Worm (Caenorhabditis elegans) whole organism, young adult: ENCODE results near the gene fbxa-222.

Source experiments
- Y53F4B.3 ChIP-seq: fragments of 200-800 bp; sonication (Bioruptor generic); IDR thresholded peaks from 2 replicates; pipeline ENCODE4 v1.3.6; 2022; ENCODE audit warnings: missing genetic modification reagents, missing genetic modification characterization, missing compliant biosample characterization
- akir-1 ChIP-seq: fragments of 200-800 bp; sonication (Bioruptor generic); optimal IDR thresholded peaks from 2 replicates; lab custom pipeline; 2018; ENCODE audit warnings: mild to moderate bottlenecking, missing genetic modification characterization, moderate library complexity, missing compliant biosample characterization
- ceh-27 ChIP-seq: fragments of 200-800 bp; sonication (Bioruptor generic); optimal IDR thresholded peaks from 2 replicates; lab custom pipeline; 2018; ENCODE audit warnings: mild to moderate bottlenecking, missing genetic modification characterization, moderate library complexity, missing compliant biosample characterization
- egrh-3 ChIP-seq: fragments of 200-800 bp; sonication (Bioruptor generic); IDR thresholded peaks from 2 replicates; pipeline ENCODE4 v1.3.6; 2022; ENCODE audit warnings: missing genetic modification reagents, missing genetic modification characterization, missing compliant biosample characterization
- hsf-1 ChIP-seq: fragments of 200-800 bp; sonication (Bioruptor generic); IDR thresholded peaks from 2 replicates; pipeline ENCODE4 v1.3.6; 2022; ENCODE audit warnings: missing genetic modification reagents, missing genetic modification characterization, missing compliant biosample characterization
- madf-3 ChIP-seq: fragments of 200-800 bp; sonication (Bioruptor generic); IDR thresholded peaks from 2 replicates; pipeline ENCODE4 v1.3.6; 2022; ENCODE audit warnings: missing genetic modification reagents, missing genetic modification characterization, missing compliant biosample characterization
- mcd-1 ChIP-seq: fragments of 200-800 bp; sonication (Bioruptor generic); IDR thresholded peaks from 2 replicates; pipeline ENCODE4 v1.3.6; 2022; ENCODE audit warnings: missing genetic modification reagents, missing genetic modification characterization, missing compliant biosample characterization
- nhr-27 ChIP-seq: fragments of 200-800 bp; sonication (Bioruptor generic); optimal IDR thresholded peaks from 2 replicates; lab custom pipeline; 2018; ENCODE audit warnings: mild to moderate bottlenecking, missing genetic modification characterization, moderate library complexity, missing compliant biosample characterization
- nhr-90 ChIP-seq: sonication (generic microtip); optimal IDR thresholded peaks from 2 replicates; lab custom pipeline; 2016; ENCODE audit warnings: missing genotype, mild to moderate bottlenecking, missing genetic modification characterization, missing compliant biosample characterization
- unc-130 ChIP-seq: sonication (generic microtip); optimal IDR thresholded peaks from 2 replicates; lab custom pipeline; 2016; ENCODE audit warnings: missing genetic modification reagents, missing genetic modification characterization, missing compliant biosample characterization
- ztf-18 ChIP-seq: sonication (generic microtip); optimal IDR thresholded peaks from 2 replicates; lab custom pipeline; 2016; ENCODE audit warnings: missing genotype, mild to moderate bottlenecking, missing genetic modification characterization, missing compliant biosample characterization
- ztf-28 ChIP-seq: fragments of 200-800 bp; sonication (Bioruptor generic); IDR thresholded peaks from 2 replicates; pipeline ENCODE4 v1.3.6; 2022; ENCODE audit warnings: missing genetic modification reagents, missing genetic modification characterization, missing compliant biosample characterization

DNA sequence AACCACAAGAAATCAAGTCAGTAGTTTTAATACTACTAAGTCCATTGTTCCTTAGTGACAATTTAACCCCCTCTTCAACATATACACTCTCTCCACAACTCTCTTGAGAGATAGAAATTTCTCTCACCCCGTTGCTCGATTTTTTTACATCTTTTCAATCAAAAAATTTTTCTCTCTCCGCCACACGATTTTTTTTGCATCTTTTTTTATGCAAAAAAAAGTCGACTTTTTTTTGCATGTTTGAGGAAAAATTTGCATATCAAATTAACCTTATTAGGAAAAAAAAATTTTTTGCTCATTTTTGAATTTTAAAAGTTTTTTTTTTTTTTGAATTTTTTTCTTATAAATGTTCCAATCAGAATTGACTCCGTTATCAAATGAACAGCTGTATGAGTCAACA lies 29.7 kb downstream of the fbxa-222 start:
- TF ChIP-seq ztf-18 (tag; lab: Kevin White, UChicago) (no peak), unc-130 (no peak), hsf-1 (GFP tag; lab: Robert Waterston, UW) (no peak), mcd-1 (no peak), nhr-27 (no peak), Y53F4B.3 (GFP tag; lab: Robert Waterston, UW) (no peak), nhr-90 (tag; lab: Kevin White, UChicago) (no peak), ztf-28 (GFP tag; lab: Robert Waterston, UW) (no peak), egrh-3 (no peak), akir-1 (GFP tag; lab: Kevin White, UChicago) (no peak), madf-3 (no peak), ceh-27 (GFP tag; lab: Kevin White, UChicago) (no peak)
